Fruit fly (Drosophila melanogaster): ENCODE results near the gene Arp1.
A peak's percentile ranks its signal among the peaks of the same experiment; 100 is the strongest.

dm6 chr3R:12644621-12645310, 46.8 kb upstream of the Arp1 start:
- no peak for TF ChIP-seq CG4496 (GFP tag; IDR thresholded peaks at IDR 0.05)
- no peak for TF ChIP-seq gl (tag; optimal IDR thresholded peaks at IDR 0.05)
- TF ChIP-seq CG15710 (tag; optimal IDR thresholded peaks at IDR 0.05): no peak
- no peak for TF ChIP-seq CG14655 (GFP tag; optimal IDR thresholded peaks at IDR 0.05)
- no peak for TF ChIP-seq CG8301 (tag; optimal IDR thresholded peaks at IDR 0.05)
- peak; percentile 9 for TF ChIP-seq CG8159 (tag; optimal IDR thresholded peaks at IDR 0.05)
- no peak for TF ChIP-seq CG17806 (tag; optimal IDR thresholded peaks at IDR 0.05)
- peak; percentile 61 for TF ChIP-seq EcR (GFP tag; optimal IDR thresholded peaks at IDR 0.05)
- TF ChIP-seq CG10348 (GFP tag; IDR thresholded peaks at IDR 0.05): no peak
- no peak for TF ChIP-seq CG13204 (GFP tag; optimal IDR thresholded peaks at IDR 0.05)
- no peak for TF ChIP-seq Pif1B (GFP tag; optimal IDR thresholded peaks at IDR 0.05)
- no peak for TF ChIP-seq fd96Ca (GFP tag; IDR thresholded peaks at IDR 0.05)
- no peak for TF ChIP-seq rn (GFP tag; IDR thresholded peaks at IDR 0.05)

Measured in whole organism, pupa.